Worm (Caenorhabditis elegans) whole organism, midembryonic: ENCODE data around the gene soc-1.

Source experiments
- cog-1 ChIP-seq: sonication (generic microtip); optimal IDR thresholded peaks from 2 replicates; lab custom pipeline; 2016; ENCODE audit warnings: missing genetic modification characterization, missing compliant biosample characterization
- tab-1 ChIP-seq: fragments of 200-800 bp; sonication (Bioruptor generic); IDR thresholded peaks from 2 replicates; pipeline ENCODE4 v1.3.6; 2022; ENCODE audit warnings: missing genetic modification characterization, missing compliant biosample characterization
- ztf-29 ChIP-seq: fragments of 200-800 bp; sonication (Bioruptor generic); IDR thresholded peaks from 2 replicates; pipeline ENCODE4 v1.3.6; 2022; ENCODE audit warnings: missing genetic modification reagents, missing genetic modification characterization, missing compliant biosample characterization

DNA sequence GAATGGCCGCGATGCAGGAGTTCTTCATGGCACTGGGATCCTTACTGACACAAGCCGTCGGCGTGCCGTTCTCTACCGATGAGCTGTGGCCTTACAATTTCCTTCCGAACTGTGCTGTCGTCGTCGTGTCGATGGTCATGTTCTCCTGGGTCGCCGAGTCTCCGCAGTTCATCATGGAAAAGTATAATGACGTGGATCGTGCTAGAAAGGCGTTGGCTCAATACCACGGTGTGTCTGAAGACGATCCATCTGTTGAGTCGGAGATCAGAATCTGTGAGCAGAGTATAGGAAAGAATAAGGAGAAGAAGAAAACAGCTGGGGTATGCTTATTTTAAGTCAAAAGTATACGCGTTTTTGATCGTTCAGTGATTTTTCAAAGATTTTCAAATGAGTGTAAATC is 43.5 kb upstream of the soc-1 start:
- no peak for TF ChIP-seq tab-1 (GFP tag; lab: Robert Waterston, UW)
- no peak for TF ChIP-seq cog-1 (tag; lab: Kevin White, UChicago)
- no peak for TF ChIP-seq ztf-29 (GFP tag; lab: Robert Waterston, UW)
